Worm (Caenorhabditis elegans): ENCODE measurements around the gene H25P19.1.

DNA sequence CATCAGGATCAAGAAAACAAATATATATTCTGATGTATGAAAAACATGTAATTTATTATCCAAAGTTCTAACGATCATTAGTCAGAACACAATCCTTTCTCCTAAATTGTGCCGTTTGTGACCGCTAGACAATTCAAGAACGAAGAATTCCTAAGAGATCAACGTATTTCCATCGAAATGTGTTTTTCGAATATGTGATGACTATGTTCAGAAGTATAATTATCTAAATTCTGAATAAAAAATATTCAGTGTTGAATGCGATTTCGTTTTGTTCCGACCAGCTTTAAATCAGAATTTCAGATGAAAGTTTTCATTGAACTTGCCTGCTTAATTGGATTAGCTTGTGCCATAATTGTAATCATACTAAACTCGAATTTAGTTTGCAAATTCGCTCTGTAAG lies 14.8 kb downstream of the H25P19.1 start, which contains the start of gene srbc-37:
- TF ChIP-seq him-1 (tag; optimal IDR thresholded peaks at IDR 0.05) (no peak), dao-5 (tag; optimal IDR thresholded peaks at IDR 0.05) (no peak), W03F9.2 (tag; optimal IDR thresholded peaks at IDR 0.05) (no peak)

All from whole organism, L4/young adult.